Fruit fly (Drosophila melanogaster): ENCODE measurements around the gene Ets96B.
A peak's percentile ranks its signal among the peaks of the same experiment; 100 is the strongest.

Gene Ets96B

DNA sequence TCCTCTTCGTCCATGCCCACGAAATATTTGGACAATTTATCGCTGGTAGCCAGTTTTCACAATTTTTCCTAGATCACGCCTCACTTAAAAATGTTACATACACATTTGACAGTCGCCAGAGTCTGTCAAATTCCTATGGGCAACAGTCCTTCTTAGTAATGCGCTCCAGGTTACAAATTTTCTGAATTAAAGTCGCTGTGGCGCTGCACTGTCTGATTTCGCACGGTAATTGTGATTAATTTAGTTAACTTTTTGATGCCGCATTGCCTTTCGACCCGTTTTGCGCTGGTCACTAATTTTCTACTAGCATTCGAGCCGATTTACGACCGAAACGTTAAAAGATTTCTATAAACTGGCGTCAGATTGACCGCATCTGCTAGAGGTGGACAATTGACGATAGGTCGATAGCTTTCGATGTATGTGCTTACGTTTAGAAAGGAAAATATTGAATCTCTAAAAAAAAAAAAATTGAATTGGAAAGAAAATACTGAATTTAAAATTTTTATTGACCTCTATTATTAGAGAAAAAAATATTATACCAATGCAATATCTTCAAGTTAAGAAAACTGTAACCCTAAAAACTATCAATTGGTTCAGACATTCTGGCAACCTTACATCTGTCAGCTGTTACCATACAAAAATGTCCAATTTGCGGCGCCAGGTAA, 25.9 kb downstream of the Ets96B start, which contains the start of the genes lili and CG34150 (continued):
- TF ChIP-seq luna (GFP tag; optimal IDR thresholded peaks at IDR 0.05) = peak; percentile 47
- TF ChIP-seq lov (optimal IDR thresholded peaks at IDR 0.05) = no peak
- TF ChIP-seq lov (GFP tag; IDR thresholded peaks at IDR 0.05) = no peak
- peak; percentile 74 for TF ChIP-seq CG12942 (GFP tag; optimal IDR thresholded peaks at IDR 0.05)
- no peak for TF ChIP-seq Lim3 (GFP tag; IDR thresholded peaks at IDR 0.05)
- peak; percentile 71 for TF ChIP-seq Doc3 (GFP tag; IDR thresholded peaks at IDR 0.05; ENCODE audit: partially characterized antibody)
- TF ChIP-seq CG8290 (GFP tag; optimal IDR thresholded peaks at IDR 0.05) = peak; percentile 90
- TF ChIP-seq CG8290 (tag; optimal IDR thresholded peaks at IDR 0.05) = peak; percentile 19 to 21
- no peak for TF ChIP-seq CG6175 (GFP tag; IDR thresholded peaks at IDR 0.05)
- peak; percentile 89 for TF ChIP-seq CG2116 (GFP tag; optimal IDR thresholded peaks at IDR 0.05)
- no peak for TF ChIP-seq dati (GFP tag; IDR thresholded peaks at IDR 0.05)
- no peak for TF ChIP-seq HmgD (GFP tag; optimal IDR thresholded peaks at IDR 0.05)
- peak; percentile 67; the same call in 1 of the 3 replicates for TF ChIP-seq hb (GFP tag; IDR thresholded peaks at IDR 0.05; ENCODE audit: partially characterized antibody)
- peak; percentile 41 for TF ChIP-seq CG1792 (GFP tag; optimal IDR thresholded peaks at IDR 0.05)
- no peak for TF ChIP-seq fd64A (GFP tag; optimal IDR thresholded peaks at IDR 0.05)
- TF ChIP-seq run (tag; optimal IDR thresholded peaks at IDR 0.05) = no peak
- TF ChIP-seq Nf-YA (GFP tag; IDR thresholded peaks at IDR 0.05) = peak; percentile 50; the same call in 1 of the 2 replicates
- TF ChIP-seq zfh1 (GFP tag; IDR thresholded peaks at IDR 0.05) = peak; percentile 74; the same call in 2 of the 3 replicates
- TF ChIP-seq pb (GFP tag; optimal IDR thresholded peaks at IDR 0.05) = no peak
- no peak for TF ChIP-seq pan (optimal IDR thresholded peaks at IDR 0.05)
- TF ChIP-seq pan (GFP tag; optimal IDR thresholded peaks at IDR 0.05 in 1 of 2, IDR thresholded peaks at IDR 0.05 in 1 of 2) = peak in 1 of 2 experiments; percentile 67
- TF ChIP-seq cad (GFP tag; optimal IDR thresholded peaks at IDR 0.05) = no peak
- peak; percentile 58 for TF ChIP-seq Lhr (GFP tag; optimal IDR thresholded peaks at IDR 0.05)
- peak; percentile 70; the same call in 2 of the 3 replicates for TF ChIP-seq CG14860 (GFP tag; IDR thresholded peaks at IDR 0.05; ENCODE audit: partially characterized antibody)
- TF ChIP-seq dimm (GFP tag; IDR thresholded peaks at IDR 0.05) = no peak
- peak; percentile 62; the same call in 1 of the 2 replicates for TF ChIP-seq CG14441 (GFP tag; IDR thresholded peaks at IDR 0.05)
- no peak for TF ChIP-seq dan (GFP tag; IDR thresholded peaks at IDR 0.05)
- TF ChIP-seq GATAe (GFP tag; conservative IDR thresholded peaks at IDR 0.05) = no peak
- TF ChIP-seq ro (GFP tag; IDR thresholded peaks at IDR 0.05) = 0 out of 2 replicates have a peak, but pooled peaks have one; percentile 39
- TF ChIP-seq Hmx (GFP tag; optimal IDR thresholded peaks at IDR 0.05) = peak; percentile 30
- TF ChIP-seq z (GFP tag; IDR thresholded peaks at IDR 0.05) = no peak
- TF ChIP-seq CG32772 (GFP tag; IDR thresholded peaks at IDR 0.05) = peak; percentile 73
- TF ChIP-seq Bgb (GFP tag; IDR thresholded peaks at IDR 0.05; ENCODE audit: partially characterized antibody) = peak; percentile 74
- no peak for TF ChIP-seq CG6683 (GFP tag; optimal IDR thresholded peaks at IDR 0.05)
- no peak for TF ChIP-seq sr (GFP tag; IDR thresholded peaks at IDR 0.05)
- no peak for TF ChIP-seq nau (GFP tag; optimal IDR thresholded peaks at IDR 0.05)
- peak; percentile 84 for TF ChIP-seq Hsf (GFP tag; optimal IDR thresholded peaks at IDR 0.05)
- no peak for TF ChIP-seq mld (GFP tag; IDR thresholded peaks at IDR 0.05; ENCODE audit: partially characterized antibody)
- no peak for TF ChIP-seq CG15479 (GFP tag; optimal IDR thresholded peaks at IDR 0.05)
- peak; percentile 43 for TF ChIP-seq Spps (tag; optimal IDR thresholded peaks at IDR 0.05)
- TF ChIP-seq vvl (GFP tag; IDR thresholded peaks at IDR 0.05) = peak; percentile 85
- TF ChIP-seq YL-1 (GFP tag; optimal IDR thresholded peaks at IDR 0.05) = peak; percentile 79
- peak; percentile 80 for TF ChIP-seq CG12659 (GFP tag; optimal IDR thresholded peaks at IDR 0.05)
- TF ChIP-seq shn (GFP tag; optimal IDR thresholded peaks at IDR 0.05) = peak; percentile 47
- peak; percentile 74 for TF ChIP-seq CG7839 (tag; optimal IDR thresholded peaks at IDR 0.05)
- TF ChIP-seq Bdp1 (GFP tag; optimal IDR thresholded peaks at IDR 0.05) = peak; percentile 61
- peak; percentile 69 for TF ChIP-seq al (GFP tag; IDR thresholded peaks at IDR 0.05)
- TF ChIP-seq E2f1 (GFP tag; IDR thresholded peaks at IDR 0.05) = peak; percentile 43; the same call in 1 of the 2 replicates
- 0 out of 2 replicates have a peak, but pooled peaks have one; percentile 55 for TF ChIP-seq Oaz (GFP tag; IDR thresholded peaks at IDR 0.05)
- TF ChIP-seq CG18476 (GFP tag; optimal IDR thresholded peaks at IDR 0.05) = peak; percentile 57
- no peak for TF ChIP-seq CG8478 (optimal IDR thresholded peaks at IDR 0.05)
